Fruit fly (Drosophila melanogaster) whole organism: ENCODE results near the gene CG11882.

ENCODE experiments used
- CG8478 ChIP-seq: fragments of >200 bp; optimal IDR thresholded peaks from 2 replicates; lab custom pipeline; 2018; ENCODE audit warnings: inconsistent platforms
- Dll ChIP-seq: fragments of >200 bp; optimal IDR thresholded peaks from 2 replicates; lab custom pipeline; 2017
- EcR ChIP-seq, 2 experiments: fragments of >200 bp; optimal IDR thresholded peaks; 2 replicates each; lab custom pipeline; 2017; ENCODE audit warnings: missing biosample characterization in 2 of 2, missing genetic modification characterization in 2 of 2, missing genetic modification reagents in 2 of 2
- pan ChIP-seq: fragments of >200 bp; optimal IDR thresholded peaks from 2 replicates; lab custom pipeline; 2017
- psq ChIP-seq: fragments of >200 bp; optimal IDR thresholded peaks from 2 replicates; lab custom pipeline; 2017
- usp ChIP-seq: fragments of >200 bp; optimal IDR thresholded peaks from 2 replicates; lab custom pipeline; 2017; ENCODE audit warnings: missing biosample characterization, missing genetic modification characterization, mixed read lengths

The CG11882 gene

dm6 chr3R:29146710-29147109 is 1.3 kb downstream of the CG11882 start, which contains the start of gene CG14511:
TSS of gene CG14511 (minus strand) at chr3R:29146893.
- no peak for TF ChIP-seq EcR (GFP tag; optimal IDR thresholded peaks at IDR 0.05; lab: Kevin White, UChicago)
- TF ChIP-seq Dll (lab: Kevin White, UChicago) = no peak
- no peak for TF ChIP-seq CG8478 (lab: Kevin White, UChicago)
- TF ChIP-seq usp (GFP tag; lab: Kevin White, UChicago) = no peak
- no peak for TF ChIP-seq pan (lab: Kevin White, UChicago)
- TF ChIP-seq psq (lab: Kevin White, UChicago) = no peak

- no peak for TF ChIP-seq psq (lab: Kevin White, UChicago)
- no peak for TF ChIP-seq EcR (GFP tag; optimal IDR thresholded peaks at IDR 0.05; lab: Kevin White, UChicago)
- no peak for TF ChIP-seq usp (GFP tag; lab: Kevin White, UChicago)
- TF ChIP-seq Dll (lab: Kevin White, UChicago) = no peak
- no peak for TF ChIP-seq CG8478 (lab: Kevin White, UChicago)
- no peak for TF ChIP-seq pan (lab: Kevin White, UChicago)
Observed at dm6 chr3R:29139767-29140755, 7.9 kb downstream of the CG11882 start.

- TF ChIP-seq pan (lab: Kevin White, UChicago) (no peak), EcR (GFP tag; optimal IDR thresholded peaks at IDR 0.05; lab: Kevin White, UChicago) (no peak), usp (GFP tag; lab: Kevin White, UChicago) (no peak), CG8478 (lab: Kevin White, UChicago) (no peak), Dll (lab: Kevin White, UChicago) (no peak), psq (lab: Kevin White, UChicago) (no peak)
Observed at dm6 chr3R:29138961-29139527, 8.9 kb downstream of the CG11882 start.

dm6 chr3R:29138407-29138806 is 9.6 kb downstream of the CG11882 start, which contains the start of the genes Alg13 and superdeath:
TSS of gene Alg13 (minus strand) at chr3R:29138573.
TSS of gene superdeath (plus strand) at chr3R:29138662.
- TF ChIP-seq psq (lab: Kevin White, UChicago) (no peak), Dll (lab: Kevin White, UChicago) (no peak)

- TF ChIP-seq pan (lab: Kevin White, UChicago) (no peak), psq (lab: Kevin White, UChicago) (no peak), Dll (lab: Kevin White, UChicago) (no peak), usp (GFP tag; lab: Kevin White, UChicago) (no peak), EcR (GFP tag; optimal IDR thresholded peaks at IDR 0.05; lab: Kevin White, UChicago) (no peak), CG8478 (lab: Kevin White, UChicago) (no peak)
Observed at dm6 chr3R:29130902-29131621, 16.9 kb downstream of the CG11882 start, which contains the start of the genes dgt6 and Vha100-1. TSS of gene dgt6 (minus strand) at chr3R:29130972. TSS of gene Vha100-1 (plus strand) at chr3R:29131193.

- TF ChIP-seq psq (lab: Kevin White, UChicago) (no peak), CG8478 (lab: Kevin White, UChicago) (no peak)
Observed at dm6 chr3R:29124128-29124527, 23.8 kb downstream of the CG11882 start.

dm6 chr3R:29122817-29123611 is 25.0 kb downstream of the CG11882 start, which contains the start of the genes yem and Ctl2:
TSS of gene yem (minus strand) at chr3R:29122879.
TSS of gene Ctl2 (plus strand) at chr3R:29123370.
- TF ChIP-seq CG8478 (lab: Kevin White, UChicago) (no peak), pan (lab: Kevin White, UChicago) (no peak)

- TF ChIP-seq psq (lab: Kevin White, UChicago) (no peak), usp (GFP tag; lab: Kevin White, UChicago) (no peak), Dll (lab: Kevin White, UChicago) (no peak), EcR (GFP tag; optimal IDR thresholded peaks at IDR 0.05; lab: Kevin White, UChicago) (no peak), CG8478 (lab: Kevin White, UChicago) (no peak), pan (lab: Kevin White, UChicago) (no peak)
Observed at dm6 chr3R:29116167-29116725, 31.7 kb downstream of the CG11882 start, which contains the start of gene Atg14. TSS of gene Atg14 (plus strand) at chr3R:29116391.

- TF ChIP-seq psq (lab: Kevin White, UChicago) (no peak), EcR (GFP tag; optimal IDR thresholded peaks at IDR 0.05; lab: Kevin White, UChicago) (no peak), usp (GFP tag; lab: Kevin White, UChicago) (no peak), pan (lab: Kevin White, UChicago) (no peak), Dll (lab: Kevin White, UChicago) (no peak), CG8478 (lab: Kevin White, UChicago) (no peak)
Observed at dm6 chr3R:29113392-29113791, 34.6 kb downstream of the CG11882 start.
